Worm (Caenorhabditis elegans) whole organism, mixed stage, embryonic: ENCODE data around the gene F41G3.20.
A peak's percentile ranks its signal among the peaks of the same experiment; 100 is the strongest.

Experiments used
- M03D4.4 ChIP-seq: sonication (generic microtip); optimal IDR thresholded peaks from 2 replicates; lab custom pipeline; 2017; ENCODE audit warnings: mild to moderate bottlenecking, missing genetic modification characterization, missing compliant biosample characterization
- bed-3 ChIP-seq: fragments of 200-800 bp; sonication (Bioruptor generic); optimal IDR thresholded peaks from 3 replicates; lab custom pipeline; 2018; ENCODE audit warnings: mild to moderate bottlenecking, missing genetic modification characterization, moderate library complexity, missing compliant biosample characterization
- blmp-1 ChIP-seq: fragments of 150-350 bp; optimal IDR thresholded peaks from 2 replicates; lab custom pipeline; 2014; ENCODE audit warnings: missing biosample characterization, missing genetic modification characterization
- ceh-39 ChIP-seq: fragments of 150-350 bp; optimal IDR thresholded peaks from 2 replicates; lab custom pipeline; 2014; ENCODE audit warnings: missing biosample characterization, missing genetic modification characterization
- ceh-43 ChIP-seq: fragments of 200-800 bp; sonication (Bioruptor generic); optimal IDR thresholded peaks from 2 replicates; lab custom pipeline; 2018; ENCODE audit warnings: mild to moderate bottlenecking, missing genetic modification characterization, moderate library complexity, missing compliant biosample characterization
- ceh-83 ChIP-seq: fragments of 200-800 bp; sonication (Bioruptor generic); optimal IDR thresholded peaks from 2 replicates; lab custom pipeline; 2018; ENCODE audit warnings: mild to moderate bottlenecking, missing genetic modification characterization, missing compliant biosample characterization
- ces-1 ChIP-seq: fragments of 150-350 bp; optimal IDR thresholded peaks from 2 replicates; lab custom pipeline; 2014; ENCODE audit warnings: missing biosample characterization, missing genetic modification reagents, missing genetic modification characterization
- cnd-1 ChIP-seq: fragments of 200-800 bp; sonication (Bioruptor generic); optimal IDR thresholded peaks from 2 replicates; lab custom pipeline; 2018; ENCODE audit warnings: mild to moderate bottlenecking, missing genetic modification characterization, missing compliant biosample characterization
- drap-1 ChIP-seq: fragments of 200-800 bp; sonication (Bioruptor generic); optimal IDR thresholded peaks from 3 replicates; lab custom pipeline; 2018; ENCODE audit warnings: mild to moderate bottlenecking, missing genetic modification characterization, missing compliant biosample characterization
- elt-1 ChIP-seq: sonication (generic microtip); optimal IDR thresholded peaks from 2 replicates; lab custom pipeline; 2017; ENCODE audit warnings: missing genetic modification characterization, mild to moderate bottlenecking, missing compliant biosample characterization, antibody characterized with exemption, moderate library complexity, borderline replicate concordance; ENCODE audit not compliant: insufficient read depth
- ham-2 ChIP-seq: fragments of 200-800 bp; sonication (Bioruptor generic); optimal IDR thresholded peaks from 2 replicates; lab custom pipeline; 2018; ENCODE audit warnings: mild to moderate bottlenecking, missing genetic modification characterization, missing compliant biosample characterization
- hlh-1 ChIP-seq: fragments of 150-350 bp; optimal IDR thresholded peaks from 2 replicates; lab custom pipeline; 2014; ENCODE audit warnings: missing biosample characterization, missing genetic modification reagents, missing genetic modification characterization
- lin-13 ChIP-seq: fragments of 150-350 bp; optimal IDR thresholded peaks from 2 replicates; lab custom pipeline; 2014; ENCODE audit warnings: missing biosample characterization, missing genetic modification characterization
- lin-32 ChIP-seq: fragments of 200-800 bp; sonication (Bioruptor generic); optimal IDR thresholded peaks from 2 replicates; lab custom pipeline; 2018; ENCODE audit warnings: mild to moderate bottlenecking, missing genetic modification characterization, missing compliant biosample characterization
- lsy-2 ChIP-seq: fragments of 150-350 bp; optimal IDR thresholded peaks from 2 replicates; lab custom pipeline; 2014; ENCODE audit warnings: missing biosample characterization, missing genetic modification characterization
- mab-5 ChIP-seq: fragments of 150-350 bp; optimal IDR thresholded peaks from 2 replicates; lab custom pipeline; 2014; ENCODE audit warnings: missing biosample characterization, missing genetic modification characterization
- mep-1 ChIP-seq: fragments of 150-350 bp; optimal IDR thresholded peaks from 2 replicates; lab custom pipeline; 2017; ENCODE audit warnings: missing biosample characterization, missing genetic modification reagents, missing genetic modification characterization, inconsistent platforms
- mls-2 ChIP-seq: sonication (generic microtip); optimal IDR thresholded peaks from 2 replicates; lab custom pipeline; 2016; ENCODE audit warnings: mild to moderate bottlenecking, missing genetic modification characterization, moderate library complexity, missing compliant biosample characterization
- nhr-12 ChIP-seq: fragments of 150-350 bp; optimal IDR thresholded peaks from 2 replicates; lab custom pipeline; 2014; ENCODE audit warnings: missing biosample characterization, missing genetic modification characterization
- nhr-2 ChIP-seq: fragments of 150-350 bp; optimal IDR thresholded peaks from 2 replicates; lab custom pipeline; 2014; ENCODE audit warnings: missing biosample characterization, missing genetic modification characterization
- nhr-237 ChIP-seq: fragments of 150-350 bp; optimal IDR thresholded peaks from 2 replicates; lab custom pipeline; 2014; ENCODE audit warnings: missing biosample characterization, missing genetic modification characterization
- pha-4 ChIP-seq: fragments of 150-350 bp; optimal IDR thresholded peaks from 2 replicates; lab custom pipeline; 2018; ENCODE audit warnings: missing biosample characterization, missing genetic modification reagents, missing genetic modification characterization
- sem-2 ChIP-seq: fragments of 200-800 bp; sonication (Bioruptor generic); optimal IDR thresholded peaks from 2 replicates; lab custom pipeline; 2018; ENCODE audit warnings: mild to moderate bottlenecking, missing genetic modification characterization, missing compliant biosample characterization
- snpc-4 ChIP-seq: fragments of 150-350 bp; optimal IDR thresholded peaks from 2 replicates; lab custom pipeline; 2014; ENCODE audit warnings: missing biosample characterization, missing genetic modification characterization
- sptf-1 ChIP-seq: sonication (generic microtip); optimal IDR thresholded peaks from 2 replicates; lab custom pipeline; 2017; ENCODE audit warnings: mild to moderate bottlenecking, missing genetic modification characterization, moderate library complexity, missing compliant biosample characterization
- tbx-8 ChIP-seq: fragments of 200-800 bp; sonication (Bioruptor generic); optimal IDR thresholded peaks from 2 replicates; lab custom pipeline; 2018; ENCODE audit warnings: mild to moderate bottlenecking, missing genetic modification characterization, moderate library complexity, missing compliant biosample characterization
- unc-120 ChIP-seq: sonication (generic microtip); optimal IDR thresholded peaks from 2 replicates; lab custom pipeline; 2017; ENCODE audit warnings: missing genetic modification characterization, missing compliant biosample characterization; ENCODE audit not compliant: poor library complexity, severe bottlenecking
- unc-39 ChIP-seq: fragments of 150-350 bp; optimal IDR thresholded peaks from 2 replicates; lab custom pipeline; 2014; ENCODE audit warnings: missing biosample characterization, missing genetic modification characterization
- unc-62 ChIP-seq: fragments of 150-350 bp; optimal IDR thresholded peaks from 2 replicates; lab custom pipeline; 2014; ENCODE audit warnings: missing biosample characterization, missing genetic modification reagents, missing genetic modification characterization
- zip-8 ChIP-seq: fragments of 150-350 bp; optimal IDR thresholded peaks from 2 replicates; lab custom pipeline; 2014; ENCODE audit warnings: missing biosample characterization, missing genetic modification characterization
- ztf-11 ChIP-seq: fragments of 150-350 bp; optimal IDR thresholded peaks from 2 replicates; lab custom pipeline; 2014; ENCODE audit warnings: missing biosample characterization, missing genetic modification characterization

Gene F41G3.20

DNA sequence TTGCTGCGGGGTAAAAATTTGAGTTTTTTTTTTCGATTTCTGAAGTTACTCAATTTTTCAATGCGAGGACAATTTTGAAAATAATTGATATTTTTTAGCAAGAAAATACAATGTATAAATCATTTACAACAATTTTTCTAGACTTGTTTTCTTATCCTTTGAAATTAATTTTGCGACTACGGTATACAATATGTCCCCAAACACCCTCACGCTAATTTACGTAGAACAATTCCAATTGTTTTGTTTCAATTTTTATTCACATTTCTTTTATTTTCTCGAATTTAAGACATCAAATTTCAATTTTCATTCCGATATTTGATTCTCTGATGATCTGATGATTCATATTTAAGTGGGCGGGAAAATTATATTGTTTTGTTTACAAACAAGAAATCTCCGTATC is 31.2 kb upstream of the F41G3.20 start:
- TF ChIP-seq ceh-39: no peak
- TF ChIP-seq bed-3 (GFP tag; lab: Kevin White, UChicago): no peak
- no peak for TF ChIP-seq elt-1 (tag; lab: Kevin White, UChicago)
- TF ChIP-seq ceh-83 (GFP tag; lab: Kevin White, UChicago): no peak
- no peak for TF ChIP-seq ham-2
- no peak for TF ChIP-seq lin-13 (tag; lab: Kevin White, UChicago)
- TF ChIP-seq nhr-237 (tag; lab: Kevin White, UChicago): no peak
- no peak for TF ChIP-seq mab-5 (tag; lab: Kevin White, UChicago)
- no peak for TF ChIP-seq cnd-1 (tag; lab: Kevin White, UChicago)
- TF ChIP-seq blmp-1 (tag; lab: Kevin White, UChicago): no peak
- TF ChIP-seq, all 35 proteins: peak for 0

DNA sequence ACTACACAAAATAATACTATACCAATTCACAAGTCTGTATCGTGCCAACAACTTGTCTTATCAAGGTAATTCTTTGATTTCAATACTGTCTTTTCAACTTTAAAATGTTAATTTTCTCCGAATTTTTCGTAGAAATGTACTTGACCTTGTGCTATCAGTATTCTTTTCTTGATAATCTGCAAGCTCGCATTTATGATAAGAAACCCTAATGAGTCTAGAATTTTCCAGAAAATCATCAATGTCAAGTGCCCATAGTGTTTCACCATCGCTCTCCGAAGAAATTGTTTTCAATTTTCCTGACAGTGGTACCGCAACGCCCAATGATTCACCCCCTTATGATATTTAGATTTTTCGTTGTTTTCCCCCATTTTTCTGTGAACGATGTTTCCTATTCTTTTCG is 30.4 kb upstream of the F41G3.20 start:
- TF ChIP-seq hlh-1 (tag; lab: Kevin White, UChicago) (no peak), bed-3 (GFP tag; lab: Kevin White, UChicago) (no peak), nhr-2 (tag; lab: Kevin White, UChicago) (no peak), ceh-43 (GFP tag; lab: Kevin White, UChicago) (no peak), drap-1 (GFP tag; lab: Kevin White, UChicago) (no peak), ztf-11 (tag; lab: Kevin White, UChicago) (no peak), nhr-12 (no peak), unc-39 (tag; lab: Kevin White, UChicago) (no peak), ham-2 (no peak), lsy-2 (tag; lab: Kevin White, UChicago) (no peak), ceh-39 (no peak), mls-2 (tag; lab: Kevin White, UChicago) (no peak), M03D4.4 (tag; lab: Kevin White, UChicago) (no peak), unc-120 (tag; lab: Kevin White, UChicago) (no peak), tbx-8 (GFP tag; lab: Kevin White, UChicago) (no peak), blmp-1 (tag; lab: Kevin White, UChicago) (no peak), elt-1 (tag; lab: Kevin White, UChicago) (no peak), sem-2 (GFP tag; lab: Kevin White, UChicago) (no peak), pha-4 (tag; lab: Kevin White, UChicago) (no peak), snpc-4 (tag; lab: Kevin White, UChicago) (no peak)

DNA sequence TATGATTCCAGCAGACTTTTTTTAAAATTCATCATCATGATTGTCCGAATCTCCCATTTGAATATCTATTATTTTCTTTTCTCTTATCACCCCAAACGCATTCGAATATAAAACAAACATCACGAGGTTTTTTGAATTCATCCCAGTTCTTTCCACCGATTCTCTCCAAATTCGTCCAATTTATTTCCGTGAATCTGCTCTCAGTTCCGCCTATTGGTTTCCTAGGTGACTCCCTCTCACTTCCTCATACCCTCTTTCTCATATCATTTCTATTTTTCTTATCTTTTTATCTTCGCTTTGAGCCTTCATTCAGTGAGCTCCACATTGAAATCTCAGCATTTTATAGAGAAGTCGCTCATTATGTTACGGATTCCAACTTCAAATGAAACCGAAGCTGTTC is 28.3 kb upstream of the F41G3.20 start, which contains the start of gene T13C2.7:
Gene T13C2.7 (plus strand): TSS at position 301 of the 400 bp plus-strand sequence.
- no peak for TF ChIP-seq ceh-39
- no peak for TF ChIP-seq ceh-43 (GFP tag; lab: Kevin White, UChicago)
- no peak for TF ChIP-seq unc-120 (tag; lab: Kevin White, UChicago)
- no peak for TF ChIP-seq unc-62 (GFP tag; lab: Kevin White, UChicago)
- TF ChIP-seq lin-32 (GFP tag; lab: Kevin White, UChicago): no peak
- TF ChIP-seq mep-1: no peak
- no peak for TF ChIP-seq tbx-8 (GFP tag; lab: Kevin White, UChicago)
- TF ChIP-seq snpc-4 (tag; lab: Kevin White, UChicago): no peak
- TF ChIP-seq blmp-1 (tag; lab: Kevin White, UChicago): no peak
- TF ChIP-seq nhr-12: no peak
- no peak for TF ChIP-seq hlh-1 (tag; lab: Kevin White, UChicago)
- TF ChIP-seq lsy-2 (tag; lab: Kevin White, UChicago): no peak
- TF ChIP-seq ham-2: no peak
- no peak for TF ChIP-seq zip-8 (tag; lab: Kevin White, UChicago)
- TF ChIP-seq ceh-83 (GFP tag; lab: Kevin White, UChicago): no peak
- TF ChIP-seq drap-1 (GFP tag; lab: Kevin White, UChicago): no peak
- TF ChIP-seq unc-39 (tag; lab: Kevin White, UChicago): no peak

DNA sequence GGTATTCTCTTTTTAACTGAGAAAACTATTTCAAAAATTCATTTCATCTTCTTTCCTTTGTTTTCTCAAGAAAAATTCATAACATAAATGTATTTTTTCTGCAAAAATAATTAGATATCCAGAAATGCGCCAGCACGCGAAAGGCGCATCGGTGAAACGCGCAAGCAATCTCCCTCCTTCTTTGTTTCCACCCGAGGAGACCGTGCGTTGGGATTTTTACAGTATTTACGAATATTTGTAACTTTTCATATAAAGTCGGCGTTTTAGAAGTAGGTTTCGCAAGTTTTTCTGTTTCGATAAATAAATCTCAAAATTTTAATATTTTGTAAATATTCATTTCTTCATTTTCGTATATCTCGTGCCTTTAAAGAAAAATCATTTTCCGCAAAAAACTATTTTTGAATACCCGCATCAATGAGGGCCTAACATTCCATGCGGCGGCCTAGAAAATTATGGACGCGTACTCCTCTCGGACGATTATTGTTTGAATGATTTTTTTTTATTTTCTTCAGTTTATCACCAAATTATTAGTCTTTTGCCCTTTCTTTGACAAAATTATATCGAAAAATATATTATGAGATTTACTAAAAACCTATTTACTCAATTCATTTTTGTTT is 25.7 kb upstream of the F41G3.20 start, which contains the start of gene ssup-72:
Gene ssup-72 (plus strand): TSS at position 181 of the 617 bp plus-strand sequence.
- no peak for TF ChIP-seq nhr-12
- no peak for TF ChIP-seq cnd-1 (tag; lab: Kevin White, UChicago)
- peak; percentile 44 for TF ChIP-seq ces-1 (GFP tag; lab: Kevin White, UChicago)
- no peak for TF ChIP-seq bed-3 (GFP tag; lab: Kevin White, UChicago)
- peak; percentile 9 for TF ChIP-seq sptf-1
- no peak for TF ChIP-seq tbx-8 (GFP tag; lab: Kevin White, UChicago)
- TF ChIP-seq ham-2: no peak
- TF ChIP-seq ceh-39: no peak
- no peak for TF ChIP-seq ztf-11 (tag; lab: Kevin White, UChicago)
